Worm (Caenorhabditis elegans) whole organism, mixed stage, embryonic: ENCODE measurements around the gene pxf-1.
A peak's percentile ranks its signal among the peaks of the same experiment; 100 is the strongest.

Experiments used
- M03D4.4 ChIP-seq: sonication (generic microtip); optimal IDR thresholded peaks from 2 replicates; lab custom pipeline; 2017; ENCODE audit warnings: mild to moderate bottlenecking, missing genetic modification characterization, missing compliant biosample characterization
- bed-3 ChIP-seq: fragments of 200-800 bp; sonication (Bioruptor generic); optimal IDR thresholded peaks from 3 replicates; lab custom pipeline; 2018; ENCODE audit warnings: mild to moderate bottlenecking, missing genetic modification characterization, moderate library complexity, missing compliant biosample characterization
- blmp-1 ChIP-seq: fragments of 150-350 bp; optimal IDR thresholded peaks from 2 replicates; lab custom pipeline; 2014; ENCODE audit warnings: missing biosample characterization, missing genetic modification characterization
- ceh-39 ChIP-seq: fragments of 150-350 bp; optimal IDR thresholded peaks from 2 replicates; lab custom pipeline; 2014; ENCODE audit warnings: missing biosample characterization, missing genetic modification characterization
- ceh-43 ChIP-seq: fragments of 200-800 bp; sonication (Bioruptor generic); optimal IDR thresholded peaks from 2 replicates; lab custom pipeline; 2018; ENCODE audit warnings: mild to moderate bottlenecking, missing genetic modification characterization, moderate library complexity, missing compliant biosample characterization
- ceh-83 ChIP-seq: fragments of 200-800 bp; sonication (Bioruptor generic); optimal IDR thresholded peaks from 2 replicates; lab custom pipeline; 2018; ENCODE audit warnings: mild to moderate bottlenecking, missing genetic modification characterization, missing compliant biosample characterization
- ces-1 ChIP-seq: fragments of 150-350 bp; optimal IDR thresholded peaks from 2 replicates; lab custom pipeline; 2014; ENCODE audit warnings: missing biosample characterization, missing genetic modification reagents, missing genetic modification characterization
- cnd-1 ChIP-seq: fragments of 200-800 bp; sonication (Bioruptor generic); optimal IDR thresholded peaks from 2 replicates; lab custom pipeline; 2018; ENCODE audit warnings: mild to moderate bottlenecking, missing genetic modification characterization, missing compliant biosample characterization
- drap-1 ChIP-seq: fragments of 200-800 bp; sonication (Bioruptor generic); optimal IDR thresholded peaks from 3 replicates; lab custom pipeline; 2018; ENCODE audit warnings: mild to moderate bottlenecking, missing genetic modification characterization, missing compliant biosample characterization
- elt-1 ChIP-seq: sonication (generic microtip); optimal IDR thresholded peaks from 2 replicates; lab custom pipeline; 2017; ENCODE audit warnings: missing genetic modification characterization, mild to moderate bottlenecking, missing compliant biosample characterization, antibody characterized with exemption, moderate library complexity, borderline replicate concordance; ENCODE audit not compliant: insufficient read depth
- elt-3 ChIP-seq: fragments of 150-350 bp; optimal IDR thresholded peaks from 2 replicates; lab custom pipeline; 2014; ENCODE audit warnings: missing biosample characterization, missing genetic modification characterization
- flh-1 ChIP-seq: fragments of 200-800 bp; sonication (Bioruptor generic); optimal IDR thresholded peaks from 2 replicates; lab custom pipeline; 2018; ENCODE audit warnings: mild to moderate bottlenecking, missing genetic modification characterization, moderate library complexity, missing compliant biosample characterization
- ham-2 ChIP-seq: fragments of 200-800 bp; sonication (Bioruptor generic); optimal IDR thresholded peaks from 2 replicates; lab custom pipeline; 2018; ENCODE audit warnings: mild to moderate bottlenecking, missing genetic modification characterization, missing compliant biosample characterization
- hlh-1 ChIP-seq: fragments of 150-350 bp; optimal IDR thresholded peaks from 2 replicates; lab custom pipeline; 2014; ENCODE audit warnings: missing biosample characterization, missing genetic modification reagents, missing genetic modification characterization
- lin-13 ChIP-seq: fragments of 150-350 bp; optimal IDR thresholded peaks from 2 replicates; lab custom pipeline; 2014; ENCODE audit warnings: missing biosample characterization, missing genetic modification characterization
- lin-32 ChIP-seq: fragments of 200-800 bp; sonication (Bioruptor generic); optimal IDR thresholded peaks from 2 replicates; lab custom pipeline; 2018; ENCODE audit warnings: mild to moderate bottlenecking, missing genetic modification characterization, missing compliant biosample characterization
- lsy-2 ChIP-seq: fragments of 150-350 bp; optimal IDR thresholded peaks from 2 replicates; lab custom pipeline; 2014; ENCODE audit warnings: missing biosample characterization, missing genetic modification characterization
- mab-5 ChIP-seq: fragments of 150-350 bp; optimal IDR thresholded peaks from 2 replicates; lab custom pipeline; 2014; ENCODE audit warnings: missing biosample characterization, missing genetic modification characterization
- mep-1 ChIP-seq: fragments of 150-350 bp; optimal IDR thresholded peaks from 2 replicates; lab custom pipeline; 2017; ENCODE audit warnings: missing biosample characterization, missing genetic modification reagents, missing genetic modification characterization, inconsistent platforms
- mls-2 ChIP-seq: sonication (generic microtip); optimal IDR thresholded peaks from 2 replicates; lab custom pipeline; 2016; ENCODE audit warnings: mild to moderate bottlenecking, missing genetic modification characterization, moderate library complexity, missing compliant biosample characterization
- nhr-12 ChIP-seq: fragments of 150-350 bp; optimal IDR thresholded peaks from 2 replicates; lab custom pipeline; 2014; ENCODE audit warnings: missing biosample characterization, missing genetic modification characterization
- nhr-2 ChIP-seq: fragments of 150-350 bp; optimal IDR thresholded peaks from 2 replicates; lab custom pipeline; 2014; ENCODE audit warnings: missing biosample characterization, missing genetic modification characterization
- nhr-237 ChIP-seq: fragments of 150-350 bp; optimal IDR thresholded peaks from 2 replicates; lab custom pipeline; 2014; ENCODE audit warnings: missing biosample characterization, missing genetic modification characterization
- nhr-28 ChIP-seq: fragments of 150-350 bp; optimal IDR thresholded peaks from 2 replicates; lab custom pipeline; 2014; ENCODE audit warnings: missing biosample characterization, missing genetic modification characterization
- nhr-76 ChIP-seq: sonication (generic microtip); optimal IDR thresholded peaks from 2 replicates; lab custom pipeline; 2017; ENCODE audit warnings: missing biosample characterization, missing genetic modification characterization
- pha-4 ChIP-seq: fragments of 150-350 bp; optimal IDR thresholded peaks from 2 replicates; lab custom pipeline; 2018; ENCODE audit warnings: missing biosample characterization, missing genetic modification reagents, missing genetic modification characterization
- sem-2 ChIP-seq: fragments of 200-800 bp; sonication (Bioruptor generic); optimal IDR thresholded peaks from 2 replicates; lab custom pipeline; 2018; ENCODE audit warnings: mild to moderate bottlenecking, missing genetic modification characterization, missing compliant biosample characterization
- snpc-4 ChIP-seq: fragments of 150-350 bp; optimal IDR thresholded peaks from 2 replicates; lab custom pipeline; 2014; ENCODE audit warnings: missing biosample characterization, missing genetic modification characterization
- sptf-1 ChIP-seq: sonication (generic microtip); optimal IDR thresholded peaks from 2 replicates; lab custom pipeline; 2017; ENCODE audit warnings: mild to moderate bottlenecking, missing genetic modification characterization, moderate library complexity, missing compliant biosample characterization
- tbx-8 ChIP-seq: fragments of 200-800 bp; sonication (Bioruptor generic); optimal IDR thresholded peaks from 2 replicates; lab custom pipeline; 2018; ENCODE audit warnings: mild to moderate bottlenecking, missing genetic modification characterization, moderate library complexity, missing compliant biosample characterization
- unc-120 ChIP-seq: sonication (generic microtip); optimal IDR thresholded peaks from 2 replicates; lab custom pipeline; 2017; ENCODE audit warnings: missing genetic modification characterization, missing compliant biosample characterization; ENCODE audit not compliant: poor library complexity, severe bottlenecking
- unc-39 ChIP-seq: fragments of 150-350 bp; optimal IDR thresholded peaks from 2 replicates; lab custom pipeline; 2014; ENCODE audit warnings: missing biosample characterization, missing genetic modification characterization
- unc-62 ChIP-seq: fragments of 150-350 bp; optimal IDR thresholded peaks from 2 replicates; lab custom pipeline; 2014; ENCODE audit warnings: missing biosample characterization, missing genetic modification reagents, missing genetic modification characterization
- zip-8 ChIP-seq: fragments of 150-350 bp; optimal IDR thresholded peaks from 2 replicates; lab custom pipeline; 2014; ENCODE audit warnings: missing biosample characterization, missing genetic modification characterization
- ztf-11 ChIP-seq: fragments of 150-350 bp; optimal IDR thresholded peaks from 2 replicates; lab custom pipeline; 2014; ENCODE audit warnings: missing biosample characterization, missing genetic modification characterization

The pxf-1 gene

ce11 chrIV:10174328-10174727 lies at the start of gene pxf-1:
pxf-1 (minus strand) TSS chrIV:10174341.
- TF ChIP-seq drap-1 (no peak), hlh-1 (tag; lab: Kevin White, UChicago) (no peak), ces-1 (peak; percentile 59)

ce11 chrIV:10223723-10224122 lies 49.6 kb upstream of the pxf-1 start, which contains the start of gene nas-12:
nas-12 (plus strand) TSS chrIV:10224023.
- TF ChIP-seq tbx-8 (GFP tag; lab: Kevin White, UChicago) (no peak), ceh-43 (GFP tag; lab: Kevin White, UChicago) (no peak), nhr-28 (tag; lab: Kevin White, UChicago) (no peak), nhr-237 (tag; lab: Kevin White, UChicago) (no peak), ces-1 (no peak), mls-2 (tag; lab: Kevin White, UChicago) (no peak)

ce11 chrIV:10222122-10222589 lies 48.0 kb upstream of the pxf-1 start, which contains the start of gene C24F3.2:
C24F3.2 (plus strand) TSS chrIV:10222539.
- TF ChIP-seq tbx-8 (GFP tag; lab: Kevin White, UChicago), result no peak
- no peak for TF ChIP-seq unc-62 (GFP tag; lab: Kevin White, UChicago)
- no peak for TF ChIP-seq zip-8 (tag; lab: Kevin White, UChicago)
- TF ChIP-seq unc-39 (tag; lab: Kevin White, UChicago), result no peak
- no peak for TF ChIP-seq ces-1
- no peak for TF ChIP-seq nhr-237 (tag; lab: Kevin White, UChicago)
- peak; percentile 92 for TF ChIP-seq lsy-2
- TF ChIP-seq nhr-76 (tag; lab: Kevin White, UChicago), result no peak
- peak; percentile 11 for TF ChIP-seq drap-1
- no peak for TF ChIP-seq lin-13 (tag; lab: Kevin White, UChicago)
- peak; percentile 30 for TF ChIP-seq mep-1 (tag; lab: Kevin White, UChicago)
- no peak for TF ChIP-seq snpc-4
- TF ChIP-seq nhr-2 (tag; lab: Kevin White, UChicago), result peak; percentile 12
- no peak for TF ChIP-seq nhr-12 (tag; lab: Kevin White, UChicago)
- TF ChIP-seq unc-120 (tag; lab: Kevin White, UChicago), result no peak
- no peak for TF ChIP-seq sptf-1 (tag; lab: Kevin White, UChicago)
- peak; percentile 94 for TF ChIP-seq ham-2
- peak; percentile 77 for TF ChIP-seq mls-2 (tag; lab: Kevin White, UChicago)
- TF ChIP-seq cnd-1, result no peak
- no peak for TF ChIP-seq mab-5 (tag; lab: Kevin White, UChicago)
- TF ChIP-seq bed-3 (GFP tag; lab: Kevin White, UChicago), result no peak
- no peak for TF ChIP-seq blmp-1 (tag; lab: Kevin White, UChicago)
- TF ChIP-seq elt-3 (tag; lab: Kevin White, UChicago), result no peak
- no peak for TF ChIP-seq ceh-39
- TF ChIP-seq sem-2 (GFP tag; lab: Kevin White, UChicago), result no peak
- peak; percentile 27 for TF ChIP-seq hlh-1 (tag; lab: Kevin White, UChicago)
- TF ChIP-seq ceh-43 (GFP tag; lab: Kevin White, UChicago), result no peak
- TF ChIP-seq ztf-11, result no peak
- TF ChIP-seq pha-4, result no peak
- TF ChIP-seq ceh-83 (GFP tag; lab: Kevin White, UChicago), result no peak
- no peak for TF ChIP-seq elt-1
- TF ChIP-seq nhr-28 (tag; lab: Kevin White, UChicago), result no peak
- TF ChIP-seq lin-32, result no peak
- no peak for TF ChIP-seq M03D4.4 (tag; lab: Kevin White, UChicago)
- no peak for TF ChIP-seq flh-1 (GFP tag; lab: Kevin White, UChicago)

ce11 chrIV:10221187-10221586 lies 47.0 kb upstream of the pxf-1 start, which contains the start of gene tram-1:
tram-1 (minus strand) TSS chrIV:10221287.
- TF ChIP-seq nhr-76 (tag; lab: Kevin White, UChicago), result no peak
- TF ChIP-seq ceh-83 (GFP tag; lab: Kevin White, UChicago), result no peak
